Fruit fly (Drosophila melanogaster) whole organism, embryonic: ENCODE data around the gene PGAP1.

Experiments used
- Adf1 ChIP-seq: fragments of 200-800 bp; sonication (Bioruptor generic); IDR thresholded peaks from 2 replicates; pipeline ENCODE4 v1.3.6; 2022; ENCODE audit warnings: missing biosample characterization, missing genetic modification characterization
- Awh ChIP-seq: fragments of 200-800 bp; sonication (Bioruptor generic); IDR thresholded peaks from 2 replicates; pipeline ENCODE4, ENCODE4 v1.3.6; 2022; ENCODE audit warnings: missing biosample characterization, missing genetic modification characterization
- B-H2 ChIP-seq: fragments of 200-800 bp; sonication (Bioruptor generic); optimal IDR thresholded peaks from 2 replicates; lab custom pipeline; 2018; ENCODE audit warnings: missing biosample characterization, mild to moderate bottlenecking, missing genetic modification characterization
- BtbVII ChIP-seq: fragments of 200-800 bp; sonication (Bioruptor generic); optimal IDR thresholded peaks from 3 replicates; lab custom pipeline; 2017; ENCODE audit warnings: missing biosample characterization, mild to moderate bottlenecking, missing genetic modification characterization
- CG10209 ChIP-seq: fragments of 200-800 bp; sonication (Bioruptor generic); optimal IDR thresholded peaks from 3 replicates; lab custom pipeline; 2017; ENCODE audit warnings: missing biosample characterization, mild to moderate bottlenecking, missing genetic modification characterization, missing genetic modification reagents
- CG1024 ChIP-seq: fragments of 200-800 bp; sonication (Bioruptor generic); IDR thresholded peaks from 2 replicates; pipeline ENCODE4 v1.3.6; 2022; ENCODE audit warnings: missing biosample characterization, missing genetic modification characterization
- CG10431 ChIP-seq: fragments of 200-800 bp; sonication (Bioruptor generic); optimal IDR thresholded peaks from 3 replicates; lab custom pipeline; 2018; ENCODE audit warnings: missing biosample characterization, mild to moderate bottlenecking, missing genetic modification characterization
- CG10959 ChIP-seq: fragments of 200-800 bp; sonication (Bioruptor generic); IDR thresholded peaks from 2 replicates; pipeline ENCODE4 v1.3.6; 2022; ENCODE audit warnings: missing biosample characterization, missing genetic modification characterization
- CG11247 ChIP-seq: fragments of 200-800 bp; sonication (Bioruptor generic); IDR thresholded peaks from 2 replicates; pipeline ENCODE4 v1.3.6; 2022; ENCODE audit warnings: missing biosample characterization, missing genetic modification characterization
- CG11695 ChIP-seq: fragments of 200-800 bp; sonication (Bioruptor generic); IDR thresholded peaks from 3 replicates; pipeline ENCODE4 v1.3.6; 2022; ENCODE audit warnings: missing biosample characterization, missing genetic modification characterization
- CG12071 ChIP-seq: fragments of 200-800 bp; sonication (Bioruptor generic); optimal IDR thresholded peaks from 3 replicates; lab custom pipeline; 2018; ENCODE audit warnings: missing biosample characterization, mild to moderate bottlenecking, missing genetic modification characterization
- CG12236 ChIP-seq: fragments of 200-800 bp; sonication (Bioruptor generic); optimal IDR thresholded peaks from 2 replicates; lab custom pipeline; 2016; ENCODE audit warnings: missing biosample characterization, missing genetic modification characterization
- CG2120 ChIP-seq: fragments of 200-800 bp; sonication (Bioruptor generic); optimal IDR thresholded peaks from 3 replicates; lab custom pipeline; 2016; ENCODE audit warnings: missing biosample characterization, missing genetic modification characterization
- CG2678 ChIP-seq: fragments of 200-800 bp; sonication (Bioruptor generic); optimal IDR thresholded peaks from 3 replicates; lab custom pipeline; 2019; ENCODE audit warnings: missing biosample characterization, mild to moderate bottlenecking, missing genetic modification characterization, moderate library complexity
- CG3281 ChIP-seq: fragments of 200-800 bp; sonication (Bioruptor generic); optimal IDR thresholded peaks from 3 replicates; lab custom pipeline; 2017; ENCODE audit warnings: missing biosample characterization, mild to moderate bottlenecking, missing genetic modification characterization
- CG3726 ChIP-seq: fragments of 200-800 bp; sonication (Bioruptor generic); IDR thresholded peaks from 3 replicates; pipeline ENCODE4, ENCODE4 v1.3.6; 2022; ENCODE audit warnings: missing biosample characterization, missing genetic modification characterization
- CG4424 ChIP-seq: fragments of 200-800 bp; sonication (Bioruptor generic); optimal IDR thresholded peaks from 3 replicates; lab custom pipeline; 2016; ENCODE audit warnings: missing biosample characterization, missing genetic modification characterization
- CG7357 ChIP-seq: fragments of 200-800 bp; sonication (Bioruptor generic); IDR thresholded peaks from 3 replicates; pipeline ENCODE4 v1.3.6; 2022; ENCODE audit warnings: missing biosample characterization, missing genetic modification characterization
- CG8290 ChIP-seq, 3 experiments: fragments of 200-800 bp; sonication (Bioruptor generic); optimal IDR thresholded peaks; 2 replicates each; lab custom pipeline; 2016 to 2019; ENCODE audit warnings: missing biosample characterization in 3 of 3, missing genetic modification characterization in 3 of 3, mild to moderate bottlenecking in 2 of 3, moderate library complexity in 1 of 3
- CG8388 ChIP-seq: fragments of 200-800 bp; sonication (Bioruptor generic); optimal IDR thresholded peaks from 2 replicates; lab custom pipeline; 2019; ENCODE audit warnings: missing biosample characterization, mild to moderate bottlenecking, missing genetic modification characterization, moderate library complexity
- CG8478 ChIP-seq: fragments of >200 bp; optimal IDR thresholded peaks from 2 replicates; lab custom pipeline; 2018
- CG8924 ChIP-seq: fragments of 200-800 bp; optimal IDR thresholded peaks from 3 replicates; lab custom pipeline; 2019; ENCODE audit warnings: missing biosample characterization, mild to moderate bottlenecking, missing genetic modification characterization, moderate library complexity
- CG9727 ChIP-seq: fragments of 200-800 bp; sonication (Bioruptor generic); optimal IDR thresholded peaks from 3 replicates; lab custom pipeline; 2017; ENCODE audit warnings: missing biosample characterization, mild to moderate bottlenecking, missing genetic modification characterization
- CkIIα-i1 ChIP-seq: fragments of 200-800 bp; sonication (Bioruptor generic); IDR thresholded peaks from 2 replicates; pipeline ENCODE4 v1.3.6; 2022; ENCODE audit warnings: missing biosample characterization, missing genetic modification characterization
- D19B ChIP-seq: fragments of 200-800 bp; sonication (Bioruptor generic); optimal IDR thresholded peaks from 2 replicates; lab custom pipeline; 2017; ENCODE audit warnings: missing biosample characterization, mild to moderate bottlenecking, missing genetic modification characterization
- Dfd ChIP-seq, 2 experiments: fragments of >200 bp; optimal IDR thresholded peaks; 2 replicates each; lab custom pipeline; 2017; ENCODE audit warnings: missing biosample characterization in 2 of 2, missing genetic modification characterization in 2 of 2
- Fer2 ChIP-seq: fragments of 200-800 bp; sonication (Bioruptor generic); optimal IDR thresholded peaks from 2 replicates; lab custom pipeline; 2018; ENCODE audit warnings: missing biosample characterization, mild to moderate bottlenecking, missing genetic modification characterization, moderate library complexity
- GATAe ChIP-seq: fragments of 200-800 bp; sonication (Bioruptor generic); conservative IDR thresholded peaks from 2 replicates; pipeline ENCODE4 v1.3.6; 2022; ENCODE audit warnings: missing biosample characterization, missing genetic modification characterization
- Gsc ChIP-seq: fragments of 200-800 bp; sonication (Bioruptor generic); IDR thresholded peaks from 2 replicates; pipeline ENCODE4 v1.3.6; 2022; ENCODE audit warnings: missing biosample characterization, missing genetic modification characterization
- Oaz ChIP-seq: fragments of 200-800 bp; sonication (Bioruptor generic); IDR thresholded peaks from 2 replicates; pipeline ENCODE4 v1.3.6; 2022; ENCODE audit warnings: missing biosample characterization, missing genetic modification characterization
- Scr ChIP-seq: fragments of 200-800 bp; sonication (Bioruptor generic); IDR thresholded peaks from 2 replicates; pipeline ENCODE4 v1.3.6; 2022; ENCODE audit warnings: missing biosample characterization, missing genetic modification characterization; ENCODE audit not compliant: partially characterized antibody
- Spps ChIP-seq: fragments of 200-800 bp; sonication (Bioruptor generic); optimal IDR thresholded peaks from 2 replicates; lab custom pipeline; 2018; ENCODE audit warnings: missing biosample characterization, mild to moderate bottlenecking, missing genetic modification characterization
- Trl ChIP-seq, 3 experiments: fragments of >200 bp in 2 of 3; fragments of 200-800 bp in 1 of 3; sonication (Bioruptor generic) in 1 of 3; optimal IDR thresholded peaks; 2 replicates in 1 of 3; 3 replicates in 2 of 3; lab custom pipeline; 2016 to 2017; ENCODE audit warnings: missing biosample characterization in 1 of 3, missing genetic modification characterization in 1 of 3
- cg ChIP-seq: fragments of 200-800 bp; sonication (Bioruptor generic); optimal IDR thresholded peaks from 3 replicates; lab custom pipeline; 2019; ENCODE audit warnings: missing biosample characterization, mild to moderate bottlenecking, missing genetic modification characterization, moderate library complexity
- chif ChIP-seq, 2 experiments: fragments of 200-800 bp; sonication (Bioruptor generic); optimal IDR thresholded peaks; 3 replicates each; lab custom pipeline; 2016; ENCODE audit warnings: missing biosample characterization in 2 of 2, missing genetic modification characterization in 2 of 2
- dimm ChIP-seq: fragments of 200-800 bp; sonication (Bioruptor generic); IDR thresholded peaks from 2 replicates; pipeline ENCODE4 v1.3.6; 2022; ENCODE audit warnings: missing biosample characterization, missing genetic modification characterization
- dpn ChIP-seq, 2 experiments: fragments of 200-800 bp; sonication (Bioruptor generic); optimal IDR thresholded peaks; 3 replicates each; lab custom pipeline; 2016; ENCODE audit warnings: missing biosample characterization in 2 of 2, missing genetic modification characterization in 2 of 2
- emc ChIP-seq: fragments of 200-800 bp; sonication (Bioruptor generic); optimal IDR thresholded peaks from 2 replicates; lab custom pipeline; 2016; ENCODE audit warnings: missing biosample characterization, missing genetic modification characterization
- esg ChIP-seq: fragments of 200-800 bp; sonication (Bioruptor generic); conservative IDR thresholded peaks from 2 replicates; pipeline ENCODE4 v1.3.6; 2022; ENCODE audit warnings: missing biosample characterization, missing genetic modification characterization
- ewg ChIP-seq: fragments of 200-800 bp; sonication (Bioruptor generic); optimal IDR thresholded peaks from 3 replicates; lab custom pipeline; 2017; ENCODE audit warnings: mild to moderate bottlenecking, missing biosample characterization, missing genetic modification reagents, missing genetic modification characterization
- fd64A ChIP-seq: fragments of 200-800 bp; sonication (Bioruptor generic); optimal IDR thresholded peaks from 3 replicates; lab custom pipeline; 2018; ENCODE audit warnings: missing biosample characterization, mild to moderate bottlenecking, missing genetic modification characterization
- fru ChIP-seq: fragments of >200 bp; optimal IDR thresholded peaks from 2 replicates; lab custom pipeline; 2017
- fu2 ChIP-seq: fragments of 200-800 bp; sonication (Bioruptor generic); optimal IDR thresholded peaks from 2 replicates; lab custom pipeline; 2016; ENCODE audit warnings: missing biosample characterization, missing genetic modification characterization
- gsb ChIP-seq: fragments of 200-800 bp; sonication (Bioruptor generic); IDR thresholded peaks from 2 replicates; pipeline ENCODE4 v1.3.6; 2022; ENCODE audit warnings: missing biosample characterization, missing genetic modification characterization
- gsb-n ChIP-seq: fragments of 200-800 bp; sonication (Bioruptor generic); optimal IDR thresholded peaks from 3 replicates; lab custom pipeline; 2018; ENCODE audit warnings: missing biosample characterization, mild to moderate bottlenecking, missing genetic modification characterization
- lmd ChIP-seq: fragments of 200-800 bp; sonication (Bioruptor generic); IDR thresholded peaks from 2 replicates; pipeline ENCODE4 v1.3.6; 2022; ENCODE audit warnings: missing biosample characterization, missing genetic modification characterization
- luna ChIP-seq: fragments of 200-800 bp; sonication (Bioruptor generic); optimal IDR thresholded peaks from 2 replicates; lab custom pipeline; 2016; ENCODE audit warnings: missing biosample characterization, missing genetic modification characterization
- pum ChIP-seq: fragments of 200-800 bp; sonication (Bioruptor generic); optimal IDR thresholded peaks from 2 replicates; lab custom pipeline; 2016; ENCODE audit warnings: missing biosample characterization, missing genetic modification characterization
- slp2 ChIP-seq: fragments of 200-800 bp; sonication (Bioruptor generic); optimal IDR thresholded peaks from 2 replicates; lab custom pipeline; 2016; ENCODE audit warnings: missing biosample characterization, missing genetic modification characterization
- so ChIP-seq: fragments of 200-800 bp; sonication (Bioruptor generic); IDR thresholded peaks from 3 replicates; pipeline ENCODE4 v1.3.6; 2022; ENCODE audit warnings: missing biosample characterization, missing genetic modification characterization
- sob ChIP-seq: fragments of 200-800 bp; sonication (Bioruptor generic); IDR thresholded peaks from 2 replicates; pipeline ENCODE4 v1.3.6; 2022; ENCODE audit warnings: missing biosample characterization, missing genetic modification characterization
- zfh1 ChIP-seq: fragments of 200-800 bp; sonication (Bioruptor generic); IDR thresholded peaks from 3 replicates; pipeline ENCODE4 v1.3.6; 2022; ENCODE audit warnings: missing biosample characterization, missing genetic modification characterization

PGAP1 gene

DNA sequence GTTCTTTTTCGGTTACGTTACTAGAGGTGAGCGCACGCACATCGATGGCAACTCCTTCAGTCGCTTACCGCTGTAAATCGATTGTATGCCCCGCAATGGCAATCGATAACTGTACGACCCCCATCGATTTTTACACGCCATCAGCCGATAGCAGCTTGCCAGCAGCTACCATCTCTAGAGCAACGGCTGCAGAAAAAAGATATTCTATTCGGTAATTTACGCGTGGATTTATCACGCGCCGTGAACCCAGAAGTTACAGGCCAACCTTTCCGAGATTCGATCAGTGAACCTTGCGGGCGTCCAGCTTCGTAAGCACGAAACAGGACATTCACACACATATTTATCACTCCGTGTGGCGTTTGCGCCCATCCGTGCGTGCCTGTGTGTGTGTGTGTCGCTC lies 23.4 kb downstream of the PGAP1 start, which contains the start of the genes Sirt4 and CG4119 (continued):
- TF ChIP-seq Trl (optimal IDR thresholded peaks at IDR 0.05; lab: Kevin White, UChicago) (no peak), Trl (GFP tag; optimal IDR thresholded peaks at IDR 0.05; lab: Kevin White, UChicago) (no peak), CG10959 (GFP tag; lab: Robert Waterston, UW) (no peak), Awh (no peak), luna (GFP tag; lab: Kevin White, UChicago) (no peak), ewg (peak; percentile 51), Fer2 (tag; lab: Kevin White, UChicago) (no peak), CG3281 (GFP tag; lab: Kevin White, UChicago) (peak; percentile 9), fru (no peak), CG1024 (GFP tag; lab: Robert Waterston, UW) (no peak), CG11247 (GFP tag; lab: Robert Waterston, UW) (peak; percentile 36; the same call in 1 of the 2 replicates), CG2120 (GFP tag; lab: Kevin White, UChicago) (peak; percentile 57), cg (GFP tag; lab: Kevin White, UChicago) (peak; percentile 92), Adf1 (peak; percentile 72), dpn (GFP tag; optimal IDR thresholded peaks at IDR 0.05; lab: Kevin White, UChicago) (peak in 1 of 2 experiments; percentile 8), D19B (GFP tag; lab: Kevin White, UChicago) (no peak), Oaz (no peak), CG12236 (GFP tag; lab: Kevin White, UChicago) (no peak), B-H2 (GFP tag; lab: Kevin White, UChicago) (peak; percentile 45), zfh1 (GFP tag; lab: Robert Waterston, UW) (0 out of 3 replicates have a peak, but pooled peaks have one; percentile 33), esg (GFP tag; lab: Robert Waterston, UW) (no peak), gsb-n (tag; lab: Kevin White, UChicago) (no peak), emc (no peak), Gsc (GFP tag; lab: Robert Waterston, UW) (no peak), CG7357 (GFP tag; lab: Robert Waterston, UW) (no peak), dimm (GFP tag; lab: Robert Waterston, UW) (no peak), CkIIα-i1 (GFP tag; lab: Robert Waterston, UW) (no peak), CG9727 (GFP tag; lab: Kevin White, UChicago) (peak; percentile 9), CG4424 (GFP tag; lab: Kevin White, UChicago) (no peak), Scr (peak; percentile 93), CG8290 (GFP tag; optimal IDR thresholded peaks at IDR 0.05; lab: Kevin White, UChicago) (peak; percentile 16), CG8290 (tag; optimal IDR thresholded peaks at IDR 0.05; lab: Kevin White, UChicago) (peak in 1 of 2 experiments; percentile 78), slp2 (no peak), CG10209 (GFP tag; lab: Kevin White, UChicago) (no peak), CG8924 (tag; lab: Kevin White, UChicago) (peak; percentile 45), CG8478 (lab: Kevin White, UChicago) (peak; percentile 30), so (GFP tag; lab: Robert Waterston, UW) (no peak), Dfd (GFP tag; optimal IDR thresholded peaks at IDR 0.05; lab: Kevin White, UChicago) (no peak), sob (GFP tag; lab: Robert Waterston, UW) (peak; percentile 57; the same call in 1 of the 2 replicates), CG3726 (no peak), pum (GFP tag; lab: Kevin White, UChicago) (no peak), chif (GFP tag; optimal IDR thresholded peaks at IDR 0.05; lab: Kevin White, UChicago) (no peak), fd64A (GFP tag; lab: Kevin White, UChicago) (no peak), CG8388 (peak; percentile 3), fu2 (peak; percentile 21), GATAe (GFP tag; lab: Robert Waterston, UW) (no peak), BtbVII (GFP tag; lab: Kevin White, UChicago) (no peak), lmd (GFP tag; lab: Robert Waterston, UW) (no peak), CG11695 (GFP tag; lab: Robert Waterston, UW) (no peak), gsb (GFP tag; lab: Robert Waterston, UW) (no peak), CG10431 (no peak), CG12071 (GFP tag; lab: Kevin White, UChicago) (no peak), Spps (tag; lab: Kevin White, UChicago) (no peak), CG2678 (tag; lab: Kevin White, UChicago) (peak; percentile 18)
